Worm (Caenorhabditis elegans): ENCODE results near the gene F42G2.2.

Gene F42G2.2

DNA sequence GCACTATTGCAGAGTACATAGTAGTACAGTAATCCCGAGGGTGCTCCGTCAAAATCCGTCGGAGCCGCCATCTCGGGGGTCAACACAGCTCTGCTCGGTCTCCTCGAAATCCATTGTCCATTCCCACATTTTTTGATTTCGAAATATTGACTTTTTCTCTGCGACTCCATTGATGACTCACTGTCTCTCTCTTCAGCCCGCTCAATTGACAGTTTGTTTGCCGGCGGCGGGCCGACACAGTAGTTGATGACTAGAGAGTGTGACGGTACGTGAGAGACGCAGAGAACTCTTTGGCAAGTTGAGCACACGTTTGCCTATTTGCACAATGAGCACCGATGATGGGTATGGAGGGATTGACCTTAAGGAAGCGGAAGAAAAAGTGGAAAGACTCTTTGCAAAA, 32.8 kb downstream of the F42G2.2 start (continued):
- TF ChIP-seq hlh-8 (tag; optimal IDR thresholded peaks at IDR 0.05) (no peak), gmeb-2 (tag; optimal IDR thresholded peaks at IDR 0.05) (no peak), lim-6 (tag; optimal IDR thresholded peaks at IDR 0.05) (no peak), odd-2 (tag; optimal IDR thresholded peaks at IDR 0.05) (no peak), dmd-4 (tag; optimal IDR thresholded peaks at IDR 0.05; ENCODE audit: borderline replicate concordance) (no peak), ahr-1 (tag; optimal IDR thresholded peaks at IDR 0.05) (no peak), pat-9 (tag; optimal IDR thresholded peaks at IDR 0.05) (no peak), T23F11.4 (GFP tag; optimal IDR thresholded peaks at IDR 0.05) (no peak), fkh-6 (tag; optimal IDR thresholded peaks at IDR 0.05) (no peak), unc-3 (GFP tag; conservative IDR thresholded peaks at IDR 0.05) (no peak), unc-3 (tag; optimal IDR thresholded peaks at IDR 0.05) (no peak), K09A11.1 (tag; optimal IDR thresholded peaks at IDR 0.05; ENCODE audit: insufficient read depth) (no peak), ceh-31 (tag; optimal IDR thresholded peaks at IDR 0.05) (no peak), ttx-3 (tag; optimal IDR thresholded peaks at IDR 0.05) (no peak), nhr-11 (tag; optimal IDR thresholded peaks at IDR 0.05) (no peak), ceh-9 (tag; optimal IDR thresholded peaks at IDR 0.05) (no peak), ceh-6 (GFP tag; optimal IDR thresholded peaks at IDR 0.05) (no peak), ets-4 (tag; optimal IDR thresholded peaks at IDR 0.05) (peak; percentile 40), fax-1 (tag; optimal IDR thresholded peaks at IDR 0.05) (no peak)

DNA sequence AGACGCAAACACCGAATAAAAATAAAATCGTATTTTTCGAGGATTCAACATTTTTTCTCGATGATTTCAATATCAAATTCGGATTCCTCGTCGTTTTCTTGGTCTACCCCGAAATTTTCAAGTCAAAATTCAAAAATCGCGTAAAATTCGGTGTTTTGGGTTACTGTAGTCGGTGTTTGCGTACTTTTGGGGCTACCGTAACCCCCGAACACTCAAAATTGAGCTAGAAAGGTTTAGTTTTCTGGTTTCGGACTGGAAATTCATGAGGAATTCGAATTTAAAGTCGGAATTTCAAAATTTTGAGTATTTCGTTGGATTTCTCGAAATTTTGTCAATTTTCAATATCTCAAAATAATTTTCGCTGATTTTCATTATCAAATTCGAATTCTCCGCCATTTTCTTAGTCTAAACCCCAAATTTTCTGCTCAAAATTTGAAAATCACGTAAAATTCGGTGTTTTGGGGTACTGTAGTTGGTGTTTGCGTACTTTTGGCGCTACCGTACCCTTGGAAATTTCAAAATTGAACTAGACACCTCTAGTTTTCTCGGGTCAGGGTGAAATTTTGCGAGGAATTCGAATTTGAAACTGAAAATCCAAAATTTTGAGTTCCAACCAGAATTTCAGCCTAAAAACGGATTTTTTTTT, 34.0 kb downstream of the F42G2.2 start:
- TF ChIP-seq lin-11 (tag; optimal IDR thresholded peaks at IDR 0.05) (no peak), fax-1 (tag; optimal IDR thresholded peaks at IDR 0.05) (no peak), sdc-2 (tag; optimal IDR thresholded peaks at IDR 0.05) (no peak), hlh-6 (tag; optimal IDR thresholded peaks at IDR 0.05) (no peak), T23F11.4 (GFP tag; optimal IDR thresholded peaks at IDR 0.05) (no peak), ceh-45 (GFP tag; IDR thresholded peaks at IDR 0.05) (no peak), lim-6 (tag; optimal IDR thresholded peaks at IDR 0.05) (no peak), pat-9 (tag; optimal IDR thresholded peaks at IDR 0.05) (no peak), hlh-8 (tag; optimal IDR thresholded peaks at IDR 0.05) (no peak)

DNA sequence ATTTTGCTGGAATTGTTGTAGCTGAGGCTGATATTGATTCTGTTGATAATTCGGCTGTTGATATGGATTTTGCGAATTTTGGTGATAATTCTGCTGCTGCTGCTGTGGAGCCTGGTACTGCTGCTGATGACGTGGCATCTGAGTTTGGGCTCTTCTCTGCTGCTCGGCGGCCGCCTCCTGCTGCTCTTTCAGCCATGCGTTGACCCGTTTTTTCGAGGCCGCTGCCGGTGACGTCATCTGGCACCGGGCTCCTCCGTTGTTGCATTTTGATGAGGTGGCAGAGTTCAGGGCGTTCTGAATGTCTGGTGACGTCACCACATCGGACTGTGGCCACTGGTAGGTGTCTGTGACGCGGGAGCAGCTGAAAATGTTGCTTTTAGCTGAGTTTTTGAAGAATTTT, 35.0 kb downstream of the F42G2.2 start:
- TF ChIP-seq eyg-1 (tag; optimal IDR thresholded peaks at IDR 0.05) = no peak
- TF ChIP-seq odd-2 (tag; optimal IDR thresholded peaks at IDR 0.05) = no peak
- TF ChIP-seq ahr-1 (tag; optimal IDR thresholded peaks at IDR 0.05) = no peak
- TF ChIP-seq dmd-4 (tag; optimal IDR thresholded peaks at IDR 0.05; ENCODE audit: borderline replicate concordance) = no peak
- no peak for TF ChIP-seq ttx-3 (tag; optimal IDR thresholded peaks at IDR 0.05)
- no peak for TF ChIP-seq pha-4 (tag; optimal IDR thresholded peaks at IDR 0.05)
- no peak for TF ChIP-seq ceh-2 (tag; optimal IDR thresholded peaks at IDR 0.05)
- TF ChIP-seq ceh-24 (tag; optimal IDR thresholded peaks at IDR 0.05) = no peak
- no peak for TF ChIP-seq Y22D7AL.16 (tag; optimal IDR thresholded peaks at IDR 0.05)
- no peak for TF ChIP-seq hlh-30 (tag; optimal IDR thresholded peaks at IDR 0.05; ENCODE audit: insufficient read depth)
- TF ChIP-seq K09A11.1 (tag; optimal IDR thresholded peaks at IDR 0.05; ENCODE audit: insufficient read depth) = no peak
- TF ChIP-seq rnt-1 (tag; optimal IDR thresholded peaks at IDR 0.05) = no peak
- TF ChIP-seq unc-42 (tag; optimal IDR thresholded peaks at IDR 0.05) = no peak
- TF ChIP-seq ceh-31 (tag; optimal IDR thresholded peaks at IDR 0.05) = no peak
- TF ChIP-seq ceh-34 (tag; optimal IDR thresholded peaks at IDR 0.05) = no peak
- TF ChIP-seq ceh-22 (tag; optimal IDR thresholded peaks at IDR 0.05) = no peak
- no peak for TF ChIP-seq ama-1 (optimal IDR thresholded peaks at IDR 0.05)

DNA sequence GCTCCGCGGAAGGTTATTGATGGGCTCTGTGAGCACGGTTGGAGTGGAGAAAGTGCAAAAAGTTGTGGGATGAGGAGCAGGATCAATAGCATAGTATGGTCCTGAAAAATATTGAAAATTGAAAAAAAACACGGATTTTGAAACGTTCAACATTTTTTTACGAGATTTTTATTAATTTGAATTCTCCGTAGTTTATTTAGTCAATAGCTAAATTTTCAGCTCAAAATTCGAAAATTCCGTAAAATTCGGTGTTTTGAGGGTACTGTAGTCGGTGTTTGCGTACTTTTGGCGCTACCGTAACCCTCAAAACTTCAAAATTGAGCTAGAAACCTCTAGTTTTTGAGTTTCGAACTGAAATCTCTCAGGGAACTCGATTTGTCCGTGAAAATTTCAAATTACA, 36.9 kb downstream of the F42G2.2 start, which contains the start of gene pqn-42:
Gene pqn-42 (minus strand): TSS at position 101 of the 400 bp plus-strand sequence.
- TF ChIP-seq dve-1 (tag; optimal IDR thresholded peaks at IDR 0.05) (no peak), pros-1 (tag; optimal IDR thresholded peaks at IDR 0.05) (no peak), madf-2 (tag; optimal IDR thresholded peaks at IDR 0.05) (no peak), npax-4 (tag; optimal IDR thresholded peaks at IDR 0.05) (no peak), hlh-15 (tag; optimal IDR thresholded peaks at IDR 0.05) (no peak), ceh-2 (tag; optimal IDR thresholded peaks at IDR 0.05) (no peak), elt-2 (tag; optimal IDR thresholded peaks at IDR 0.05) (no peak), ama-1 (optimal IDR thresholded peaks at IDR 0.05) (no peak), syd-9 (tag; optimal IDR thresholded peaks at IDR 0.05) (no peak), F13H6.1 (tag; optimal IDR thresholded peaks at IDR 0.05) (no peak), unc-55 (GFP tag; optimal IDR thresholded peaks at IDR 0.05) (no peak), ceh-19 (GFP tag; optimal IDR thresholded peaks at IDR 0.05) (no peak), unc-42 (tag; optimal IDR thresholded peaks at IDR 0.05) (no peak), pag-3 (tag; optimal IDR thresholded peaks at IDR 0.05; ENCODE audit: borderline replicate concordance) (no peak), hlh-13 (GFP tag; optimal IDR thresholded peaks at IDR 0.05) (no peak)
